Worm (Caenorhabditis elegans) whole organism, mixed stage, embryonic: ENCODE data around the gene F43E2.11.

Experiments
- M03D4.4 ChIP-seq: sonication (generic microtip); optimal IDR thresholded peaks from 2 replicates; lab custom pipeline; 2017; ENCODE audit warnings: mild to moderate bottlenecking, missing genetic modification characterization, missing compliant biosample characterization
- bed-3 ChIP-seq: fragments of 200-800 bp; sonication (Bioruptor generic); optimal IDR thresholded peaks from 3 replicates; lab custom pipeline; 2018; ENCODE audit warnings: mild to moderate bottlenecking, missing genetic modification characterization, moderate library complexity, missing compliant biosample characterization
- blmp-1 ChIP-seq: fragments of 150-350 bp; optimal IDR thresholded peaks from 2 replicates; lab custom pipeline; 2014; ENCODE audit warnings: missing biosample characterization, missing genetic modification characterization
- ceh-39 ChIP-seq: fragments of 150-350 bp; optimal IDR thresholded peaks from 2 replicates; lab custom pipeline; 2014; ENCODE audit warnings: missing biosample characterization, missing genetic modification characterization
- ceh-43 ChIP-seq: fragments of 200-800 bp; sonication (Bioruptor generic); optimal IDR thresholded peaks from 2 replicates; lab custom pipeline; 2018; ENCODE audit warnings: mild to moderate bottlenecking, missing genetic modification characterization, moderate library complexity, missing compliant biosample characterization
- ceh-83 ChIP-seq: fragments of 200-800 bp; sonication (Bioruptor generic); optimal IDR thresholded peaks from 2 replicates; lab custom pipeline; 2018; ENCODE audit warnings: mild to moderate bottlenecking, missing genetic modification characterization, missing compliant biosample characterization
- ces-1 ChIP-seq: fragments of 150-350 bp; optimal IDR thresholded peaks from 2 replicates; lab custom pipeline; 2014; ENCODE audit warnings: missing biosample characterization, missing genetic modification reagents, missing genetic modification characterization
- cnd-1 ChIP-seq: fragments of 200-800 bp; sonication (Bioruptor generic); optimal IDR thresholded peaks from 2 replicates; lab custom pipeline; 2018; ENCODE audit warnings: mild to moderate bottlenecking, missing genetic modification characterization, missing compliant biosample characterization
- drap-1 ChIP-seq: fragments of 200-800 bp; sonication (Bioruptor generic); optimal IDR thresholded peaks from 3 replicates; lab custom pipeline; 2018; ENCODE audit warnings: mild to moderate bottlenecking, missing genetic modification characterization, missing compliant biosample characterization
- elt-3 ChIP-seq: fragments of 150-350 bp; optimal IDR thresholded peaks from 2 replicates; lab custom pipeline; 2014; ENCODE audit warnings: missing biosample characterization, missing genetic modification characterization
- flh-1 ChIP-seq: fragments of 200-800 bp; sonication (Bioruptor generic); optimal IDR thresholded peaks from 2 replicates; lab custom pipeline; 2018; ENCODE audit warnings: mild to moderate bottlenecking, missing genetic modification characterization, moderate library complexity, missing compliant biosample characterization
- ham-2 ChIP-seq: fragments of 200-800 bp; sonication (Bioruptor generic); optimal IDR thresholded peaks from 2 replicates; lab custom pipeline; 2018; ENCODE audit warnings: mild to moderate bottlenecking, missing genetic modification characterization, missing compliant biosample characterization
- hlh-1 ChIP-seq: fragments of 150-350 bp; optimal IDR thresholded peaks from 2 replicates; lab custom pipeline; 2014; ENCODE audit warnings: missing biosample characterization, missing genetic modification reagents, missing genetic modification characterization
- lin-32 ChIP-seq: fragments of 200-800 bp; sonication (Bioruptor generic); optimal IDR thresholded peaks from 2 replicates; lab custom pipeline; 2018; ENCODE audit warnings: mild to moderate bottlenecking, missing genetic modification characterization, missing compliant biosample characterization
- lsy-2 ChIP-seq: fragments of 150-350 bp; optimal IDR thresholded peaks from 2 replicates; lab custom pipeline; 2014; ENCODE audit warnings: missing biosample characterization, missing genetic modification characterization
- mab-5 ChIP-seq: fragments of 150-350 bp; optimal IDR thresholded peaks from 2 replicates; lab custom pipeline; 2014; ENCODE audit warnings: missing biosample characterization, missing genetic modification characterization
- mep-1 ChIP-seq: fragments of 150-350 bp; optimal IDR thresholded peaks from 2 replicates; lab custom pipeline; 2017; ENCODE audit warnings: missing biosample characterization, missing genetic modification reagents, missing genetic modification characterization, inconsistent platforms
- mls-2 ChIP-seq: sonication (generic microtip); optimal IDR thresholded peaks from 2 replicates; lab custom pipeline; 2016; ENCODE audit warnings: mild to moderate bottlenecking, missing genetic modification characterization, moderate library complexity, missing compliant biosample characterization
- nhr-12 ChIP-seq: fragments of 150-350 bp; optimal IDR thresholded peaks from 2 replicates; lab custom pipeline; 2014; ENCODE audit warnings: missing biosample characterization, missing genetic modification characterization
- nhr-2 ChIP-seq: fragments of 150-350 bp; optimal IDR thresholded peaks from 2 replicates; lab custom pipeline; 2014; ENCODE audit warnings: missing biosample characterization, missing genetic modification characterization
- nhr-237 ChIP-seq: fragments of 150-350 bp; optimal IDR thresholded peaks from 2 replicates; lab custom pipeline; 2014; ENCODE audit warnings: missing biosample characterization, missing genetic modification characterization
- nhr-28 ChIP-seq: fragments of 150-350 bp; optimal IDR thresholded peaks from 2 replicates; lab custom pipeline; 2014; ENCODE audit warnings: missing biosample characterization, missing genetic modification characterization
- nhr-76 ChIP-seq: sonication (generic microtip); optimal IDR thresholded peaks from 2 replicates; lab custom pipeline; 2017; ENCODE audit warnings: missing biosample characterization, missing genetic modification characterization
- pha-4 ChIP-seq: fragments of 150-350 bp; optimal IDR thresholded peaks from 2 replicates; lab custom pipeline; 2018; ENCODE audit warnings: missing biosample characterization, missing genetic modification reagents, missing genetic modification characterization
- sem-2 ChIP-seq: fragments of 200-800 bp; sonication (Bioruptor generic); optimal IDR thresholded peaks from 2 replicates; lab custom pipeline; 2018; ENCODE audit warnings: mild to moderate bottlenecking, missing genetic modification characterization, missing compliant biosample characterization
- snpc-4 ChIP-seq: fragments of 150-350 bp; optimal IDR thresholded peaks from 2 replicates; lab custom pipeline; 2014; ENCODE audit warnings: missing biosample characterization, missing genetic modification characterization
- sptf-1 ChIP-seq: sonication (generic microtip); optimal IDR thresholded peaks from 2 replicates; lab custom pipeline; 2017; ENCODE audit warnings: mild to moderate bottlenecking, missing genetic modification characterization, moderate library complexity, missing compliant biosample characterization
- tbx-8 ChIP-seq: fragments of 200-800 bp; sonication (Bioruptor generic); optimal IDR thresholded peaks from 2 replicates; lab custom pipeline; 2018; ENCODE audit warnings: mild to moderate bottlenecking, missing genetic modification characterization, moderate library complexity, missing compliant biosample characterization
- unc-120 ChIP-seq: sonication (generic microtip); optimal IDR thresholded peaks from 2 replicates; lab custom pipeline; 2017; ENCODE audit warnings: missing genetic modification characterization, missing compliant biosample characterization; ENCODE audit not compliant: poor library complexity, severe bottlenecking
- unc-39 ChIP-seq: fragments of 150-350 bp; optimal IDR thresholded peaks from 2 replicates; lab custom pipeline; 2014; ENCODE audit warnings: missing biosample characterization, missing genetic modification characterization
- unc-62 ChIP-seq: fragments of 150-350 bp; optimal IDR thresholded peaks from 2 replicates; lab custom pipeline; 2014; ENCODE audit warnings: missing biosample characterization, missing genetic modification reagents, missing genetic modification characterization
- zip-8 ChIP-seq: fragments of 150-350 bp; optimal IDR thresholded peaks from 2 replicates; lab custom pipeline; 2014; ENCODE audit warnings: missing biosample characterization, missing genetic modification characterization
- ztf-11 ChIP-seq: fragments of 150-350 bp; optimal IDR thresholded peaks from 2 replicates; lab custom pipeline; 2014; ENCODE audit warnings: missing biosample characterization, missing genetic modification characterization

The F43E2.11 gene

ce11 chrII:7345858-7346257, 24.2 kb downstream of the F43E2.11 start:
- TF ChIP-seq unc-62 (GFP tag; lab: Kevin White, UChicago) = no peak
- no peak for TF ChIP-seq sem-2
- TF ChIP-seq ham-2 (GFP tag; lab: Kevin White, UChicago) = no peak
- no peak for TF ChIP-seq nhr-237 (tag; lab: Kevin White, UChicago)
- no peak for TF ChIP-seq nhr-28 (tag; lab: Kevin White, UChicago)
- no peak for TF ChIP-seq unc-39 (tag; lab: Kevin White, UChicago)

- no peak for TF ChIP-seq zip-8 (tag; lab: Kevin White, UChicago)
- no peak for TF ChIP-seq nhr-12
- no peak for TF ChIP-seq hlh-1
- peak; percentile 56 for TF ChIP-seq ham-2 (GFP tag; lab: Kevin White, UChicago)
- TF ChIP-seq elt-3 (tag; lab: Kevin White, UChicago) = no peak
- peak; percentile 70 for TF ChIP-seq pha-4
- no peak for TF ChIP-seq ceh-43 (GFP tag; lab: Kevin White, UChicago)
- no peak for TF ChIP-seq nhr-76
- TF ChIP-seq, all 35 proteins: peak for 2
Measured at ce11 chrII:7343668-7344067, 26.4 kb downstream of the F43E2.11 start.

ce11 chrII:7342884-7343283, 27.2 kb downstream of the F43E2.11 start:
- no peak for TF ChIP-seq ceh-43 (GFP tag; lab: Kevin White, UChicago)
- TF ChIP-seq unc-39 (tag; lab: Kevin White, UChicago) = no peak
- TF ChIP-seq sem-2 = no peak
- TF ChIP-seq unc-62 (GFP tag; lab: Kevin White, UChicago) = no peak
- TF ChIP-seq nhr-12 = no peak
- TF ChIP-seq nhr-2 (tag; lab: Kevin White, UChicago) = no peak
- no peak for TF ChIP-seq lsy-2

- TF ChIP-seq zip-8 (tag; lab: Kevin White, UChicago) = no peak
- no peak for TF ChIP-seq lin-32 (GFP tag; lab: Kevin White, UChicago)
- no peak for TF ChIP-seq unc-39 (tag; lab: Kevin White, UChicago)
- no peak for TF ChIP-seq ceh-43 (GFP tag; lab: Kevin White, UChicago)
- no peak for TF ChIP-seq bed-3
- no peak for TF ChIP-seq nhr-28 (tag; lab: Kevin White, UChicago)
- TF ChIP-seq unc-120 (tag; lab: Kevin White, UChicago) = no peak
- no peak for TF ChIP-seq mab-5 (tag; lab: Kevin White, UChicago)
- TF ChIP-seq blmp-1 = no peak
- no peak for TF ChIP-seq snpc-4 (tag; lab: Kevin White, UChicago)
- TF ChIP-seq ceh-39 (tag; lab: Kevin White, UChicago) = no peak
- TF ChIP-seq flh-1 (GFP tag; lab: Kevin White, UChicago) = no peak
- no peak for TF ChIP-seq cnd-1 (tag; lab: Kevin White, UChicago)
- no peak for TF ChIP-seq sptf-1
- TF ChIP-seq M03D4.4 = no peak
- TF ChIP-seq mep-1 (tag; lab: Kevin White, UChicago) = no peak
- TF ChIP-seq unc-62 (GFP tag; lab: Kevin White, UChicago) = no peak
- no peak for TF ChIP-seq tbx-8 (GFP tag; lab: Kevin White, UChicago)
- no peak for TF ChIP-seq pha-4
Measured at ce11 chrII:7341572-7342303, 28.4 kb downstream of the F43E2.11 start.

- TF ChIP-seq ceh-83 (GFP tag; lab: Kevin White, UChicago) = no peak
- TF ChIP-seq mab-5 (tag; lab: Kevin White, UChicago) = no peak
- TF ChIP-seq flh-1 (GFP tag; lab: Kevin White, UChicago) = no peak
- TF ChIP-seq mep-1 (tag; lab: Kevin White, UChicago) = no peak
- TF ChIP-seq nhr-76 = no peak
- no peak for TF ChIP-seq ces-1 (GFP tag; lab: Kevin White, UChicago)
- no peak for TF ChIP-seq mls-2
- no peak for TF ChIP-seq nhr-28 (tag; lab: Kevin White, UChicago)
- TF ChIP-seq elt-3 (tag; lab: Kevin White, UChicago) = no peak
- TF ChIP-seq sem-2 = no peak
- TF ChIP-seq drap-1 (GFP tag; lab: Kevin White, UChicago) = no peak
- TF ChIP-seq ztf-11 (tag; lab: Kevin White, UChicago) = no peak
- TF ChIP-seq unc-120 (tag; lab: Kevin White, UChicago) = no peak
- no peak for TF ChIP-seq nhr-12
- no peak for TF ChIP-seq ceh-39 (tag; lab: Kevin White, UChicago)
- no peak for TF ChIP-seq nhr-2 (tag; lab: Kevin White, UChicago)
- TF ChIP-seq pha-4 = no peak
- no peak for TF ChIP-seq nhr-237 (tag; lab: Kevin White, UChicago)
- TF ChIP-seq bed-3 = no peak
Measured at ce11 chrII:7340703-7341102, 29.4 kb downstream of the F43E2.11 start.
